Fruit fly (Drosophila melanogaster) whole organism, adult: ENCODE results near the gene brk.

ENCODE experiments used
- CG11617 ChIP-seq: fragments of 200-800 bp; sonication (Bioruptor generic); optimal IDR thresholded peaks from 2 replicates; lab custom pipeline; 2017; ENCODE audit warnings: mild to moderate bottlenecking, missing biosample characterization, missing genetic modification reagents, missing genetic modification characterization
- CG14711 ChIP-seq: fragments of 200-800 bp; sonication (Bioruptor generic); optimal IDR thresholded peaks from 2 replicates; lab custom pipeline; 2018; ENCODE audit warnings: missing biosample characterization, mild to moderate bottlenecking, missing genetic modification characterization, moderate library complexity
- CG5204 ChIP-seq: fragments of 200-800 bp; sonication (Bioruptor generic); optimal IDR thresholded peaks from 2 replicates; lab custom pipeline; 2016; ENCODE audit warnings: missing biosample characterization, missing genetic modification characterization
- Clk ChIP-seq: fragments of 200-800 bp; sonication (Bioruptor generic); optimal IDR thresholded peaks from 2 replicates; lab custom pipeline; 2017; ENCODE audit warnings: missing biosample characterization, missing genetic modification characterization
- cic ChIP-seq: fragments of 200-800 bp; sonication (Bioruptor generic); optimal IDR thresholded peaks from 2 replicates; lab custom pipeline; 2017; ENCODE audit warnings: missing biosample characterization, mild to moderate bottlenecking, missing genetic modification characterization, moderate library complexity
- kay ChIP-seq: fragments of 200-800 bp; sonication (Bioruptor generic); peaks from one replicate; lab custom pipeline; 2016; ENCODE audit warnings: missing biosample characterization, missing genetic modification characterization, borderline replicate concordance
- ovo ChIP-seq: fragments of 200-800 bp; sonication (Bioruptor generic); optimal IDR thresholded peaks from 2 replicates; lab custom pipeline; 2016; ENCODE audit warnings: missing biosample characterization, missing genetic modification characterization
- pad ChIP-seq: fragments of 200-800 bp; sonication (Bioruptor generic); optimal IDR thresholded peaks from 3 replicates; lab custom pipeline; 2017; ENCODE audit warnings: missing biosample characterization, missing genetic modification characterization, mild to moderate bottlenecking, moderate library complexity, missing genetic modification reagents

dm6 chrX:7319703-7320088 is 12.0 kb downstream of the brk start:
- no peak for TF ChIP-seq Clk (GFP tag; lab: Kevin White, UChicago)
- TF ChIP-seq ovo (GFP tag; lab: Kevin White, UChicago), result no peak
- TF ChIP-seq CG5204 (GFP tag; lab: Kevin White, UChicago), result no peak
- no peak for TF ChIP-seq CG11617 (GFP tag; lab: Kevin White, UChicago)
- no peak for TF ChIP-seq CG14711 (tag; lab: Kevin White, UChicago)
- no peak for TF ChIP-seq kay (GFP tag; lab: Kevin White, UChicago)
- no peak for TF ChIP-seq cic
- no peak for TF ChIP-seq pad (GFP tag; lab: Kevin White, UChicago)
